Fruit fly (Drosophila melanogaster) whole organism, embryonic: ENCODE measurements around the gene Alg9.

ENCODE experiments used
- Abd-B ChIP-seq: fragments of 200-800 bp; sonication (Bioruptor generic); optimal IDR thresholded peaks from 2 replicates; lab custom pipeline; 2018; ENCODE audit warnings: missing biosample characterization, mild to moderate bottlenecking, missing genetic modification characterization, moderate library complexity
- Adf1 ChIP-seq: fragments of 200-800 bp; sonication (Bioruptor generic); IDR thresholded peaks from 2 replicates; pipeline ENCODE4 v1.3.6; 2022; ENCODE audit warnings: missing biosample characterization, missing genetic modification characterization
- CG10147 ChIP-seq: fragments of 200-800 bp; sonication (Bioruptor generic); optimal IDR thresholded peaks from 2 replicates; lab custom pipeline; 2019; ENCODE audit warnings: missing biosample characterization, mild to moderate bottlenecking, missing genetic modification characterization, moderate library complexity
- CG10274 ChIP-seq: fragments of 200-800 bp; sonication (Bioruptor generic); optimal IDR thresholded peaks from 3 replicates; lab custom pipeline; 2017; ENCODE audit warnings: missing biosample characterization, mild to moderate bottlenecking, missing genetic modification characterization
- CG10979 ChIP-seq: fragments of 200-800 bp; sonication (Bioruptor generic); optimal IDR thresholded peaks from 2 replicates; lab custom pipeline; 2018; ENCODE audit warnings: missing biosample characterization, mild to moderate bottlenecking, missing genetic modification characterization, moderate library complexity
- CG11398 ChIP-seq: fragments of 200-800 bp; sonication (Bioruptor generic); optimal IDR thresholded peaks from 2 replicates; lab custom pipeline; 2016; ENCODE audit warnings: missing biosample characterization, missing genetic modification characterization
- CG11696 ChIP-seq: fragments of 200-800 bp; sonication (Bioruptor generic); IDR thresholded peaks from 2 replicates; pipeline ENCODE4 v1.3.6; 2022; ENCODE audit warnings: missing biosample characterization, missing genetic modification characterization
- CG12071 ChIP-seq: fragments of 200-800 bp; sonication (Bioruptor generic); optimal IDR thresholded peaks from 3 replicates; lab custom pipeline; 2018; ENCODE audit warnings: missing biosample characterization, mild to moderate bottlenecking, missing genetic modification characterization
- CG12219 ChIP-seq: fragments of 200-800 bp; sonication (Bioruptor generic); optimal IDR thresholded peaks from 3 replicates; lab custom pipeline; 2018; ENCODE audit warnings: missing biosample characterization, mild to moderate bottlenecking, missing genetic modification characterization
- CG12391 ChIP-seq: fragments of 200-800 bp; sonication (Bioruptor generic); optimal IDR thresholded peaks from 3 replicates; lab custom pipeline; 2018; ENCODE audit warnings: missing biosample characterization, mild to moderate bottlenecking, missing genetic modification characterization, moderate library complexity
- CG13775 ChIP-seq: fragments of 200-800 bp; sonication (Bioruptor generic); optimal IDR thresholded peaks from 3 replicates; lab custom pipeline; 2017; ENCODE audit warnings: missing biosample characterization, mild to moderate bottlenecking, missing genetic modification characterization
- CG15269 ChIP-seq: fragments of 200-800 bp; sonication (Bioruptor generic); optimal IDR thresholded peaks from 2 replicates; lab custom pipeline; 2018; ENCODE audit warnings: missing biosample characterization, mild to moderate bottlenecking, missing genetic modification characterization, moderate library complexity
- CG15601 ChIP-seq: fragments of 200-800 bp; sonication (Bioruptor generic); optimal IDR thresholded peaks from 3 replicates; lab custom pipeline; 2019; ENCODE audit warnings: missing biosample characterization, mild to moderate bottlenecking, missing genetic modification characterization, moderate library complexity
- CG17186 ChIP-seq: fragments of 200-800 bp; sonication (Bioruptor generic); optimal IDR thresholded peaks from 3 replicates; lab custom pipeline; 2017; ENCODE audit warnings: missing biosample characterization, missing genetic modification reagents, missing genetic modification characterization
- CG17361 ChIP-seq: fragments of 200-800 bp; sonication (Bioruptor generic); IDR thresholded peaks from 3 replicates; pipeline ENCODE4 v1.3.6; 2022; ENCODE audit warnings: missing biosample characterization, missing genetic modification characterization
- CG17802 ChIP-seq: fragments of 200-800 bp; sonication (Bioruptor generic); optimal IDR thresholded peaks from 2 replicates; lab custom pipeline; 2018; ENCODE audit warnings: missing biosample characterization, mild to moderate bottlenecking, missing genetic modification characterization, moderate library complexity
- CG18599 ChIP-seq: fragments of 200-800 bp; sonication (Bioruptor generic); optimal IDR thresholded peaks from 3 replicates; lab custom pipeline; 2017; ENCODE audit warnings: missing biosample characterization, missing genetic modification characterization, mild to moderate bottlenecking, moderate library complexity, missing genetic modification reagents
- CG2116 ChIP-seq: fragments of 200-800 bp; sonication (Bioruptor generic); optimal IDR thresholded peaks from 3 replicates; lab custom pipeline; 2018; ENCODE audit warnings: missing biosample characterization, mild to moderate bottlenecking, missing genetic modification characterization
- CG4617 ChIP-seq: fragments of 200-800 bp; sonication (Bioruptor generic); optimal IDR thresholded peaks from 3 replicates; lab custom pipeline; 2016; ENCODE audit warnings: missing biosample characterization, missing genetic modification characterization, borderline replicate concordance
- CG5245 ChIP-seq: fragments of 200-800 bp; sonication (Bioruptor generic); optimal IDR thresholded peaks from 3 replicates; lab custom pipeline; 2016; ENCODE audit warnings: missing biosample characterization, missing genetic modification characterization
- CG6272 ChIP-seq: fragments of 200-800 bp; sonication (Bioruptor generic); IDR thresholded peaks from 2 replicates; pipeline ENCODE4 v1.3.6; 2022; ENCODE audit warnings: missing biosample characterization, missing genetic modification characterization
- CG7786 ChIP-seq: fragments of 200-800 bp; sonication (Bioruptor generic); optimal IDR thresholded peaks from 2 replicates; lab custom pipeline; 2016; ENCODE audit warnings: missing biosample characterization, missing genetic modification characterization
- CG8089 ChIP-seq: fragments of 200-800 bp; sonication (Bioruptor generic); optimal IDR thresholded peaks from 3 replicates; lab custom pipeline; 2016; ENCODE audit warnings: missing biosample characterization, missing genetic modification characterization
- CG9797 ChIP-seq: fragments of 200-800 bp; sonication (Bioruptor generic); optimal IDR thresholded peaks from 3 replicates; lab custom pipeline; 2018; ENCODE audit warnings: missing biosample characterization, mild to moderate bottlenecking, missing genetic modification characterization
- D ChIP-seq, 2 experiments: fragments of 200-800 bp in 1 of 2; fragments of >200 bp in 1 of 2; sonication (Bioruptor generic) in 1 of 2; optimal IDR thresholded peaks; 2 replicates in 1 of 2; 3 replicates in 1 of 2; lab custom pipeline; 2017; ENCODE audit warnings: mild to moderate bottlenecking in 1 of 2, missing biosample characterization in 1 of 2, missing genetic modification characterization in 1 of 2, missing genetic modification reagents in 1 of 2
- Dip2 ChIP-seq: fragments of 200-800 bp; sonication (Bioruptor generic); IDR thresholded peaks from 2 replicates; pipeline ENCODE4 v1.3.6; 2022; ENCODE audit warnings: missing biosample characterization, missing genetic modification characterization
- Fer3 ChIP-seq: fragments of 200-800 bp; sonication (Bioruptor generic); optimal IDR thresholded peaks from 2 replicates; lab custom pipeline; 2018; ENCODE audit warnings: missing biosample characterization, mild to moderate bottlenecking, missing genetic modification characterization, moderate library complexity
- HHEX ChIP-seq: fragments of 200-800 bp; sonication (Bioruptor generic); optimal IDR thresholded peaks from 3 replicates; lab custom pipeline; 2017; ENCODE audit warnings: missing biosample characterization, mild to moderate bottlenecking, missing genetic modification characterization, missing genetic modification reagents
- Nf-YC ChIP-seq: fragments of 200-800 bp; optimal IDR thresholded peaks from 3 replicates; lab custom pipeline; 2019; ENCODE audit warnings: missing biosample characterization, mild to moderate bottlenecking, missing genetic modification characterization, moderate library complexity
- Poxn ChIP-seq: fragments of 200-800 bp; sonication (Bioruptor generic); IDR thresholded peaks from 2 replicates; pipeline ENCODE4 v1.3.6; 2022; ENCODE audit warnings: missing biosample characterization, missing genetic modification characterization
- Side ChIP-seq: fragments of 200-800 bp; sonication (Bioruptor generic); optimal IDR thresholded peaks from 2 replicates; lab custom pipeline; 2016; ENCODE audit warnings: missing biosample characterization, missing genetic modification characterization
- Sry-δ ChIP-seq: fragments of 200-800 bp; sonication (Bioruptor generic); optimal IDR thresholded peaks from 2 replicates; lab custom pipeline; 2016; ENCODE audit warnings: missing biosample characterization, missing genetic modification characterization
- az2 ChIP-seq: fragments of 200-800 bp; sonication (Bioruptor generic); optimal IDR thresholded peaks from 3 replicates; lab custom pipeline; 2016; ENCODE audit warnings: missing biosample characterization, missing genetic modification characterization
- bab2 ChIP-seq: fragments of 200-800 bp; sonication (Bioruptor generic); optimal IDR thresholded peaks from 2 replicates; lab custom pipeline; 2016; ENCODE audit warnings: missing biosample characterization, missing genetic modification characterization
- crc ChIP-seq: fragments of 200-800 bp; sonication (Bioruptor generic); optimal IDR thresholded peaks from 2 replicates; lab custom pipeline; 2016; ENCODE audit warnings: missing biosample characterization, missing genetic modification characterization
- fd64A ChIP-seq: fragments of 200-800 bp; sonication (Bioruptor generic); optimal IDR thresholded peaks from 3 replicates; lab custom pipeline; 2018; ENCODE audit warnings: missing biosample characterization, mild to moderate bottlenecking, missing genetic modification characterization
- fu2 ChIP-seq: fragments of 200-800 bp; sonication (Bioruptor generic); optimal IDR thresholded peaks from 2 replicates; lab custom pipeline; 2016; ENCODE audit warnings: missing biosample characterization, missing genetic modification characterization
- lov ChIP-seq, 2 experiments: fragments of 200-800 bp in 1 of 2; fragments of >200 bp in 1 of 2; sonication (Bioruptor generic) in 1 of 2; IDR thresholded peaks in 1 of 2; optimal IDR thresholded peaks in 1 of 2; 2 replicates in 1 of 2; 3 replicates in 1 of 2; pipeline versions ENCODE4 v1.3.6 to Lab custom; 2017 to 2022; ENCODE audit warnings: missing biosample characterization in 1 of 2, missing genetic modification characterization in 1 of 2
- mam ChIP-seq: fragments of 200-800 bp; sonication (Bioruptor generic); optimal IDR thresholded peaks from 3 replicates; lab custom pipeline; 2016; ENCODE audit warnings: missing biosample characterization, missing genetic modification characterization
- nau ChIP-seq: fragments of 200-800 bp; sonication (Bioruptor generic); optimal IDR thresholded peaks from 3 replicates; lab custom pipeline; 2017; ENCODE audit warnings: missing biosample characterization, mild to moderate bottlenecking, missing genetic modification characterization, missing genetic modification reagents
- nerfin-1 ChIP-seq: fragments of 200-800 bp; sonication (Bioruptor generic); optimal IDR thresholded peaks from 3 replicates; lab custom pipeline; 2019; ENCODE audit warnings: missing biosample characterization, mild to moderate bottlenecking, missing genetic modification characterization, moderate library complexity
- oc ChIP-seq: fragments of 200-800 bp; sonication (Bioruptor generic); optimal IDR thresholded peaks from 2 replicates; lab custom pipeline; 2018; ENCODE audit warnings: missing biosample characterization, mild to moderate bottlenecking, missing genetic modification characterization, moderate library complexity
- schlank ChIP-seq: fragments of 200-800 bp; sonication (Bioruptor generic); optimal IDR thresholded peaks from 2 replicates; lab custom pipeline; 2018; ENCODE audit warnings: missing biosample characterization, mild to moderate bottlenecking, missing genetic modification characterization
- sim ChIP-seq: fragments of 200-800 bp; sonication (Bioruptor generic); IDR thresholded peaks from 2 replicates; pipeline ENCODE4 v1.3.6; 2022; ENCODE audit warnings: missing biosample characterization, missing genetic modification characterization
- slp2 ChIP-seq: fragments of 200-800 bp; sonication (Bioruptor generic); optimal IDR thresholded peaks from 2 replicates; lab custom pipeline; 2016; ENCODE audit warnings: missing biosample characterization, missing genetic modification characterization
- sob ChIP-seq: fragments of 200-800 bp; sonication (Bioruptor generic); IDR thresholded peaks from 2 replicates; pipeline ENCODE4 v1.3.6; 2022; ENCODE audit warnings: missing biosample characterization, missing genetic modification characterization
- tin ChIP-seq: fragments of 200-800 bp; sonication (Bioruptor generic); optimal IDR thresholded peaks from 3 replicates; lab custom pipeline; 2016; ENCODE audit warnings: missing biosample characterization, missing genetic modification characterization
- tio ChIP-seq: fragments of 200-800 bp; sonication (Bioruptor generic); optimal IDR thresholded peaks from 2 replicates; lab custom pipeline; 2017; ENCODE audit warnings: missing biosample characterization, missing genetic modification characterization, inconsistent platforms

The Alg9 gene

DNA sequence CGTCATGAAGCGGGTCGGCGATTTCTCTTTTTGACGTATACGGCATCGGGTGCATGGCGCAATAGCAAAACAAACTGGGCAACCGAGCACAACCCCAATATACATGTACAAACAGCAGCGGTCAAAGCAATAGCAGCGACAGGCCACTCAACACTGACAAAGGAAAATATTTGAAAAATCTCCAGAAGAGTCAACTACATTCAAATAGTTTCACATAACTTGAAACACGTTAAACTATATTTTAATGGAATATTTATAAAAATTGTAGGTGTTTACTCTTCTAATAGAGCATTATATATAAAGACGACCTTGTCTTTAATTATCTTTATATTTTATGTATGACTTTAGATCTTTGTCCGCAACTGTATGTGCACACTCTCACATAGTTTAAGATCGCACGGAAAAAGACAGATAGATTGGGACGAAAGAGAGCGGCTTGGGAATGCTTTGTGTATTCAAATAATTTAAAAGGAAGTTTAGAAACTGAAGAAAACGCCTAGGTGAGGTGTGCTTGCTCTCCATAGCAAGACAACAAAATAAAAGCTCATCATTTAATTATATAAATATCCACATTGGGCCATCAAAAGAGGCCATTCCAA lies 13.9 kb upstream of the Alg9 start (continued):
- TF ChIP-seq lov (optimal IDR thresholded peaks at IDR 0.05; lab: Kevin White, UChicago), result no peak
- TF ChIP-seq lov (GFP tag; IDR thresholded peaks at IDR 0.05; lab: Robert Waterston, UW), result 0 out of 3 replicates have a peak, but pooled peaks have one; percentile 55
- peak; percentile 62 for TF ChIP-seq nau (GFP tag; lab: Kevin White, UChicago)
- TF ChIP-seq Nf-YC, result peak; percentile 41
- TF ChIP-seq Side (GFP tag; lab: Kevin White, UChicago), result peak; percentile 33
- TF ChIP-seq CG15269 (tag; lab: Kevin White, UChicago), result peak; percentile 87
- TF ChIP-seq schlank (tag; lab: Kevin White, UChicago), result no peak
- peak; percentile 86 for TF ChIP-seq CG17361 (GFP tag; lab: Robert Waterston, UW)
- peak; percentile 41 for TF ChIP-seq CG7786 (GFP tag; lab: Kevin White, UChicago)
- TF ChIP-seq az2, result peak; percentile 75
- TF ChIP-seq CG8089 (GFP tag; lab: Kevin White, UChicago), result no peak
- TF ChIP-seq HHEX (GFP tag; lab: Kevin White, UChicago), result peak; percentile 63
- peak; percentile 55 for TF ChIP-seq CG13775 (GFP tag; lab: Kevin White, UChicago)
- peak; percentile 75 for TF ChIP-seq oc (tag; lab: Kevin White, UChicago)
- peak; percentile 36 for TF ChIP-seq mam (GFP tag; lab: Kevin White, UChicago)
- peak; percentile 71 for TF ChIP-seq tio (GFP tag; lab: Kevin White, UChicago)
- peak; percentile 93 for TF ChIP-seq CG11696 (GFP tag; lab: Robert Waterston, UW)
- peak; percentile 64 for TF ChIP-seq CG12071 (GFP tag; lab: Kevin White, UChicago)
- no peak for TF ChIP-seq Dip2 (GFP tag; lab: Robert Waterston, UW)
- TF ChIP-seq fd64A (GFP tag; lab: Kevin White, UChicago), result no peak
- no peak for TF ChIP-seq Adf1 (GFP tag; lab: Robert Waterston, UW)
- TF ChIP-seq CG4617, result peak; percentile 12
- TF ChIP-seq fu2, result no peak
- peak; percentile 27 for TF ChIP-seq CG10274
- TF ChIP-seq nerfin-1 (tag; lab: Kevin White, UChicago), result peak; percentile 67
- peak; percentile 25 for TF ChIP-seq slp2
- TF ChIP-seq tin, result peak; percentile 65
- no peak for TF ChIP-seq CG6272 (GFP tag; lab: Robert Waterston, UW)
- peak; percentile 66 for TF ChIP-seq sob (GFP tag; lab: Robert Waterston, UW)
- TF ChIP-seq CG11398, result no peak
- no peak for TF ChIP-seq CG9797
- no peak for TF ChIP-seq crc
- no peak for TF ChIP-seq CG17186 (GFP tag; lab: Kevin White, UChicago)
- peak; percentile 80 for TF ChIP-seq CG10979 (tag; lab: Kevin White, UChicago)
- TF ChIP-seq Sry-δ (GFP tag; lab: Kevin White, UChicago), result no peak
- peak; percentile 68 for TF ChIP-seq CG12219
- no peak for TF ChIP-seq Poxn (GFP tag; lab: Robert Waterston, UW)
- peak; percentile 29 for TF ChIP-seq CG5245 (GFP tag; lab: Kevin White, UChicago)
- peak; percentile 21 for TF ChIP-seq CG17802 (tag; lab: Kevin White, UChicago)
- TF ChIP-seq CG15601 (tag; lab: Kevin White, UChicago), result peak; percentile 73
- TF ChIP-seq D (optimal IDR thresholded peaks at IDR 0.05; lab: Kevin White, UChicago), result no peak
- peak; percentile 60 for TF ChIP-seq D (GFP tag; optimal IDR thresholded peaks at IDR 0.05; lab: Kevin White, UChicago)
- peak; percentile 74 for TF ChIP-seq CG18599 (GFP tag; lab: Kevin White, UChicago)
- TF ChIP-seq CG10147, result peak; percentile 74
- peak; percentile 62 for TF ChIP-seq sim (GFP tag; lab: Robert Waterston, UW)
- TF ChIP-seq bab2 (GFP tag; lab: Kevin White, UChicago), result peak; percentile 47
- peak; percentile 84 for TF ChIP-seq CG12391 (tag; lab: Kevin White, UChicago)
- TF ChIP-seq CG2116 (GFP tag; lab: Kevin White, UChicago), result peak; percentile 11
- TF ChIP-seq Abd-B (GFP tag; lab: Kevin White, UChicago), result peak; percentile 60
- TF ChIP-seq Fer3 (tag; lab: Kevin White, UChicago), result peak; percentile 72
